Worm (Caenorhabditis elegans): Measurements from ENCODE around the gene abu-8.

The abu-8 gene

ce11 chrV:5237116-5237515 is 42.7 kb upstream of the abu-8 start, which contains the start of gene cest-35.2:
Gene cest-35.2 (minus strand): TSS chrV:5237216.
- TF ChIP-seq unc-42 (tag; optimal IDR thresholded peaks at IDR 0.05), result no peak
- no peak for TF ChIP-seq unc-55 (GFP tag; optimal IDR thresholded peaks at IDR 0.05)
- no peak for TF ChIP-seq zip-5 (tag; optimal IDR thresholded peaks at IDR 0.05)
- no peak for TF ChIP-seq tbx-2 (tag; optimal IDR thresholded peaks at IDR 0.05)
- TF ChIP-seq pag-3 (tag; optimal IDR thresholded peaks at IDR 0.05; ENCODE audit: borderline replicate concordance), result no peak
- no peak for TF ChIP-seq ceh-2 (tag; optimal IDR thresholded peaks at IDR 0.05)
- TF ChIP-seq pat-9 (tag; optimal IDR thresholded peaks at IDR 0.05), result no peak
- TF ChIP-seq ref-2 (tag; optimal IDR thresholded peaks at IDR 0.05), result no peak
- TF ChIP-seq mec-3 (tag; optimal IDR thresholded peaks at IDR 0.05; ENCODE audit: borderline replicate concordance), result no peak
- no peak for TF ChIP-seq sox-4 (tag; optimal IDR thresholded peaks at IDR 0.05)
- no peak for TF ChIP-seq pax-1 (tag; optimal IDR thresholded peaks at IDR 0.05)
- no peak for TF ChIP-seq elt-4 (tag; optimal IDR thresholded peaks at IDR 0.05)
- no peak for TF ChIP-seq sdc-2 (tag; optimal IDR thresholded peaks at IDR 0.05)
- no peak for TF ChIP-seq pha-2 (tag; optimal IDR thresholded peaks at IDR 0.05)
- TF ChIP-seq syd-9 (tag; optimal IDR thresholded peaks at IDR 0.05), result no peak
- no peak for TF ChIP-seq hlh-6 (tag; optimal IDR thresholded peaks at IDR 0.05)
- TF ChIP-seq sox-2 (GFP tag; IDR thresholded peaks at IDR 0.05), result no peak
- no peak for TF ChIP-seq ceh-6 (GFP tag; optimal IDR thresholded peaks at IDR 0.05)
- TF ChIP-seq lin-11 (tag; optimal IDR thresholded peaks at IDR 0.05), result no peak

DNA sequence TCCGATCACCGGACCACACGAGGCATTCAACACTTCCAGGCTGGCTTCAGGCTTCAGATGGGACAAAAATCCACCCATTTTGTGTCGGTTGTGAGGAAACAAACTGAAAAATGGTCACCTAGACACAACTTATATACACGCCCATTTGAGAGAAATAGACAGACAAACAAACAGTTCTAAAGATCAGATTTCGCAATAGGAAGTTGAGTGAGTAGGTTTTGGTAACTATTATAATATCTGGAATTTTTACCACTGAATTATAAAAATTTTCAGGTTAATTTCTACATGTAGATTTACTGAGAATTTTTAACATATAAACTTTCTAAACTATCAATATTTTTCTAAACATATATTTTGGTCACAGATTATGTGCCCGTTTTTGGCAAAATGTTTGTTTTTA is 39.4 kb upstream of the abu-8 start, which contains the start of gene cest-32:
cest-32 (minus strand) TSS at position 115 of the 400 bp plus-strand sequence.
- TF ChIP-seq gmeb-2 (tag; optimal IDR thresholded peaks at IDR 0.05) (no peak), ama-1 (optimal IDR thresholded peaks at IDR 0.05) (no peak), hlh-15 (tag; optimal IDR thresholded peaks at IDR 0.05) (no peak), mec-3 (tag; optimal IDR thresholded peaks at IDR 0.05; ENCODE audit: borderline replicate concordance) (no peak)

ce11 chrV:5228513-5228912 is 34.1 kb upstream of the abu-8 start:
- TF ChIP-seq zip-5 (tag; optimal IDR thresholded peaks at IDR 0.05) (no peak), unc-3 (GFP tag; conservative IDR thresholded peaks at IDR 0.05) (no peak), unc-3 (tag; optimal IDR thresholded peaks at IDR 0.05) (no peak), ceh-22 (tag; optimal IDR thresholded peaks at IDR 0.05) (no peak), npax-4 (tag; optimal IDR thresholded peaks at IDR 0.05) (no peak), ceh-9 (tag; optimal IDR thresholded peaks at IDR 0.05) (no peak), syd-9 (tag; optimal IDR thresholded peaks at IDR 0.05) (no peak), ceh-48 (tag; optimal IDR thresholded peaks at IDR 0.05) (no peak), hlh-30 (tag; optimal IDR thresholded peaks at IDR 0.05; ENCODE audit: insufficient read depth) (no peak), unc-42 (tag; optimal IDR thresholded peaks at IDR 0.05) (no peak), sox-4 (tag; optimal IDR thresholded peaks at IDR 0.05) (no peak)

ce11 chrV:5225660-5226059 is 31.3 kb upstream of the abu-8 start:
- TF ChIP-seq pros-1 (tag; optimal IDR thresholded peaks at IDR 0.05) (no peak), pqm-1 (tag; optimal IDR thresholded peaks at IDR 0.05) (no peak), ref-2 (tag; optimal IDR thresholded peaks at IDR 0.05) (no peak), syd-9 (tag; optimal IDR thresholded peaks at IDR 0.05) (no peak), C08G9.2 (tag; optimal IDR thresholded peaks at IDR 0.05) (no peak), fkh-10 (GFP tag; optimal IDR thresholded peaks at IDR 0.05) (no peak), dve-1 (tag; optimal IDR thresholded peaks at IDR 0.05) (no peak), pag-3 (tag; optimal IDR thresholded peaks at IDR 0.05; ENCODE audit: borderline replicate concordance) (no peak), unc-86 (tag; optimal IDR thresholded peaks at IDR 0.05) (no peak), unc-55 (GFP tag; optimal IDR thresholded peaks at IDR 0.05) (no peak), ceh-30 (tag; optimal IDR thresholded peaks at IDR 0.05) (no peak)

ce11 chrV:5223044-5223443 is 28.6 kb upstream of the abu-8 start, which contains the start of gene Y49G5B.1:
Gene Y49G5B.1 (plus strand): TSS chrV:5223367.
- no peak for TF ChIP-seq ets-4 (tag; optimal IDR thresholded peaks at IDR 0.05)
- TF ChIP-seq C38D4.7 (GFP tag; optimal IDR thresholded peaks at IDR 0.05), result no peak
